Worm (Caenorhabditis elegans) whole organism, mixed stage, embryonic: ENCODE data around the gene alh-3.

Experiments used
- M03D4.4 ChIP-seq: sonication (generic microtip); optimal IDR thresholded peaks from 2 replicates; lab custom pipeline; 2017; ENCODE audit warnings: mild to moderate bottlenecking, missing genetic modification characterization, missing compliant biosample characterization
- bed-3 ChIP-seq: fragments of 200-800 bp; sonication (Bioruptor generic); optimal IDR thresholded peaks from 3 replicates; lab custom pipeline; 2018; ENCODE audit warnings: mild to moderate bottlenecking, missing genetic modification characterization, moderate library complexity, missing compliant biosample characterization
- ceh-39 ChIP-seq: fragments of 150-350 bp; optimal IDR thresholded peaks from 2 replicates; lab custom pipeline; 2014; ENCODE audit warnings: missing biosample characterization, missing genetic modification characterization
- ceh-43 ChIP-seq: fragments of 200-800 bp; sonication (Bioruptor generic); optimal IDR thresholded peaks from 2 replicates; lab custom pipeline; 2018; ENCODE audit warnings: mild to moderate bottlenecking, missing genetic modification characterization, moderate library complexity, missing compliant biosample characterization
- ceh-83 ChIP-seq: fragments of 200-800 bp; sonication (Bioruptor generic); optimal IDR thresholded peaks from 2 replicates; lab custom pipeline; 2018; ENCODE audit warnings: mild to moderate bottlenecking, missing genetic modification characterization, missing compliant biosample characterization
- ces-1 ChIP-seq: fragments of 150-350 bp; optimal IDR thresholded peaks from 2 replicates; lab custom pipeline; 2014; ENCODE audit warnings: missing biosample characterization, missing genetic modification reagents, missing genetic modification characterization
- elt-1 ChIP-seq: sonication (generic microtip); optimal IDR thresholded peaks from 2 replicates; lab custom pipeline; 2017; ENCODE audit warnings: missing genetic modification characterization, mild to moderate bottlenecking, missing compliant biosample characterization, antibody characterized with exemption, moderate library complexity, borderline replicate concordance; ENCODE audit not compliant: insufficient read depth
- elt-3 ChIP-seq: fragments of 150-350 bp; optimal IDR thresholded peaks from 2 replicates; lab custom pipeline; 2014; ENCODE audit warnings: missing biosample characterization, missing genetic modification characterization
- flh-1 ChIP-seq: fragments of 200-800 bp; sonication (Bioruptor generic); optimal IDR thresholded peaks from 2 replicates; lab custom pipeline; 2018; ENCODE audit warnings: mild to moderate bottlenecking, missing genetic modification characterization, moderate library complexity, missing compliant biosample characterization
- ham-2 ChIP-seq: fragments of 200-800 bp; sonication (Bioruptor generic); optimal IDR thresholded peaks from 2 replicates; lab custom pipeline; 2018; ENCODE audit warnings: mild to moderate bottlenecking, missing genetic modification characterization, missing compliant biosample characterization
- lin-32 ChIP-seq: fragments of 200-800 bp; sonication (Bioruptor generic); optimal IDR thresholded peaks from 2 replicates; lab custom pipeline; 2018; ENCODE audit warnings: mild to moderate bottlenecking, missing genetic modification characterization, missing compliant biosample characterization
- lsy-2 ChIP-seq: fragments of 150-350 bp; optimal IDR thresholded peaks from 2 replicates; lab custom pipeline; 2014; ENCODE audit warnings: missing biosample characterization, missing genetic modification characterization
- mab-5 ChIP-seq: fragments of 150-350 bp; optimal IDR thresholded peaks from 2 replicates; lab custom pipeline; 2014; ENCODE audit warnings: missing biosample characterization, missing genetic modification characterization
- mep-1 ChIP-seq: fragments of 150-350 bp; optimal IDR thresholded peaks from 2 replicates; lab custom pipeline; 2017; ENCODE audit warnings: missing biosample characterization, missing genetic modification reagents, missing genetic modification characterization, inconsistent platforms
- mls-2 ChIP-seq: sonication (generic microtip); optimal IDR thresholded peaks from 2 replicates; lab custom pipeline; 2016; ENCODE audit warnings: mild to moderate bottlenecking, missing genetic modification characterization, moderate library complexity, missing compliant biosample characterization
- nhr-2 ChIP-seq: fragments of 150-350 bp; optimal IDR thresholded peaks from 2 replicates; lab custom pipeline; 2014; ENCODE audit warnings: missing biosample characterization, missing genetic modification characterization
- nhr-237 ChIP-seq: fragments of 150-350 bp; optimal IDR thresholded peaks from 2 replicates; lab custom pipeline; 2014; ENCODE audit warnings: missing biosample characterization, missing genetic modification characterization
- nhr-28 ChIP-seq: fragments of 150-350 bp; optimal IDR thresholded peaks from 2 replicates; lab custom pipeline; 2014; ENCODE audit warnings: missing biosample characterization, missing genetic modification characterization
- pha-4 ChIP-seq: fragments of 150-350 bp; optimal IDR thresholded peaks from 2 replicates; lab custom pipeline; 2018; ENCODE audit warnings: missing biosample characterization, missing genetic modification reagents, missing genetic modification characterization
- sem-2 ChIP-seq: fragments of 200-800 bp; sonication (Bioruptor generic); optimal IDR thresholded peaks from 2 replicates; lab custom pipeline; 2018; ENCODE audit warnings: mild to moderate bottlenecking, missing genetic modification characterization, missing compliant biosample characterization
- snpc-4 ChIP-seq: fragments of 150-350 bp; optimal IDR thresholded peaks from 2 replicates; lab custom pipeline; 2014; ENCODE audit warnings: missing biosample characterization, missing genetic modification characterization
- sptf-1 ChIP-seq: sonication (generic microtip); optimal IDR thresholded peaks from 2 replicates; lab custom pipeline; 2017; ENCODE audit warnings: mild to moderate bottlenecking, missing genetic modification characterization, moderate library complexity, missing compliant biosample characterization
- tbx-8 ChIP-seq: fragments of 200-800 bp; sonication (Bioruptor generic); optimal IDR thresholded peaks from 2 replicates; lab custom pipeline; 2018; ENCODE audit warnings: mild to moderate bottlenecking, missing genetic modification characterization, moderate library complexity, missing compliant biosample characterization
- unc-120 ChIP-seq: sonication (generic microtip); optimal IDR thresholded peaks from 2 replicates; lab custom pipeline; 2017; ENCODE audit warnings: missing genetic modification characterization, missing compliant biosample characterization; ENCODE audit not compliant: poor library complexity, severe bottlenecking
- unc-39 ChIP-seq: fragments of 150-350 bp; optimal IDR thresholded peaks from 2 replicates; lab custom pipeline; 2014; ENCODE audit warnings: missing biosample characterization, missing genetic modification characterization
- zip-8 ChIP-seq: fragments of 150-350 bp; optimal IDR thresholded peaks from 2 replicates; lab custom pipeline; 2014; ENCODE audit warnings: missing biosample characterization, missing genetic modification characterization
- ztf-11 ChIP-seq: fragments of 150-350 bp; optimal IDR thresholded peaks from 2 replicates; lab custom pipeline; 2014; ENCODE audit warnings: missing biosample characterization, missing genetic modification characterization

The alh-3 gene

ce11 chrIV:11022303-11022702, at the start of gene alh-3:
TSS of gene alh-3 (plus strand) at chrIV:11022603.
- TF ChIP-seq flh-1 (GFP tag; lab: Kevin White, UChicago) (no peak), ceh-39 (tag; lab: Kevin White, UChicago) (no peak)

DNA sequence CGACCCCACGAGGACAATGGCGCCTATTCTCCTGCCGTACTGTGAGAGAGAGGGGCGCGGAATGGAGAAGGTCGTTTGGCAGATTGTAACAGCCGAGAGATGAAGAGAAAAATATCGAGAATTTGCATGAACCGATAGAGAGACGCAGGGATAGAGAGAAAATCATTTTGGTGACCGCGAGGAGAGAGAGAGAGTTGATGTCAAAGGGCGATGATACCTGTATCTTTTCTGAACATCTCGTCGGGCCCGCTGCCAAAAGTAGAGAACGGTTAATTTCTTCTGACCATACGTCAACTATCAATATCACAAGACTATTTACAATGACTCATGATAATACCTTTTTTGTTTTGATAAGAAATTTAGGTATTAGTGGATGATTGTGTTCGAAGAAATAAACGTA, 46.4 kb upstream of the alh-3 start:
- TF ChIP-seq nhr-237 (tag; lab: Kevin White, UChicago) (no peak), elt-1 (tag; lab: Kevin White, UChicago) (peak; percentile 21)

DNA sequence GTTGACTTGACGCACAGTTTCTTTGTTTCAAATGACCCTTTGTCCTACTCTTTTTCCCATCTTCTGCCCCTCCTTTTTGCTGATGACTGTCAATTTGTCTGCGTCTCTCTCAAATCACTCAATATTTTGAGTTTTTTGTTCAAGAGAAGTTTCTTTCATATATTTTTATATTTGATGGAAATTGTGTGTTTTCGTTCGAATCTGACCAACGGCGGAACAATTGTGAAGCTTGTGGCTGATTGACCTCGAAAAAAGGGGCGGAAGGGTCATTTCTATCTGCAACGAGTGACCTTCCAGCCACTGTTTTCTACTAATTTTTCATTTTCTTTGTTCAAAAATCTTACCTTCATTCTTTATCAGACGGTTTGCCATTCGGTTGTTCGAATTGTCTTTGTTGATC, 43.8 kb upstream of the alh-3 start:
- TF ChIP-seq sem-2 (GFP tag; lab: Kevin White, UChicago) (no peak), nhr-237 (tag; lab: Kevin White, UChicago) (no peak), lsy-2 (no peak), zip-8 (tag; lab: Kevin White, UChicago) (no peak), nhr-2 (no peak), sptf-1 (tag; lab: Kevin White, UChicago) (no peak)

ce11 chrIV:10979689-10980088, 42.7 kb upstream of the alh-3 start:
- TF ChIP-seq nhr-2 (no peak), unc-120 (tag; lab: Kevin White, UChicago) (peak; percentile 19)

- TF ChIP-seq mab-5 (tag; lab: Kevin White, UChicago), result no peak
Measured at ce11 chrIV:10980628-10981027, 41.8 kb upstream of the alh-3 start.

DNA sequence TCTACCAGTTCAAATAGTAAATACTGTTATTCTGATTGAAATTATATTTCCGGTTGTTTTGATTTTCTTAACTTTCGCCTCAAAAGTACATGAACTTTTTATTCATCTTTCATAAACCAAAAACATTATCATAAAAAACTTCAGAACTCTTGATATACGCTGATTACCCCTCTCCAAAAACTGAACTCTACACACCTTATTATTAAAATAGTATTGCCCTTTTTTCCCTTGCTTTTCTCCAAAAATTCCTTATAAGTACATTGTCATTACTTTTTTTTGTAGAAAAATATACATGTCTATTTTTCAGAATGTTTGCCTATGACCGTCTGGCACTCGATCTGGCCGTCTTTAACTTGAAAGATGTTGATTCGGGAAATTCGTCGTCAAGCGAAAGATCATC, 40.6 kb upstream of the alh-3 start, which contains the start of gene Y43E12A.2:
Gene Y43E12A.2 (plus strand): TSS at position 301 of the 400 bp plus-strand sequence.
- TF ChIP-seq ces-1 (GFP tag; lab: Kevin White, UChicago) (no peak), ceh-43 (GFP tag; lab: Kevin White, UChicago) (no peak), M03D4.4 (tag; lab: Kevin White, UChicago) (no peak), ztf-11 (tag; lab: Kevin White, UChicago) (no peak), zip-8 (tag; lab: Kevin White, UChicago) (no peak), tbx-8 (GFP tag; lab: Kevin White, UChicago) (no peak), mab-5 (tag; lab: Kevin White, UChicago) (no peak), mls-2 (tag; lab: Kevin White, UChicago) (no peak), pha-4 (no peak), mep-1 (tag; lab: Kevin White, UChicago) (no peak), nhr-28 (no peak), bed-3 (GFP tag; lab: Kevin White, UChicago) (no peak), lin-32 (GFP tag; lab: Kevin White, UChicago) (no peak), nhr-2 (no peak), ham-2 (GFP tag; lab: Kevin White, UChicago) (no peak), elt-1 (tag; lab: Kevin White, UChicago) (no peak), elt-3 (tag; lab: Kevin White, UChicago) (no peak)

- no peak for TF ChIP-seq snpc-4 (tag; lab: Kevin White, UChicago)
- no peak for TF ChIP-seq flh-1 (GFP tag; lab: Kevin White, UChicago)
- no peak for TF ChIP-seq sptf-1 (tag; lab: Kevin White, UChicago)
- TF ChIP-seq mep-1 (tag; lab: Kevin White, UChicago), result no peak
- TF ChIP-seq bed-3 (GFP tag; lab: Kevin White, UChicago), result no peak
- TF ChIP-seq nhr-28, result no peak
- no peak for TF ChIP-seq mab-5 (tag; lab: Kevin White, UChicago)
- no peak for TF ChIP-seq ceh-83 (GFP tag; lab: Kevin White, UChicago)
- TF ChIP-seq unc-120 (tag; lab: Kevin White, UChicago), result no peak
- no peak for TF ChIP-seq M03D4.4 (tag; lab: Kevin White, UChicago)
- no peak for TF ChIP-seq unc-39 (tag; lab: Kevin White, UChicago)
- no peak for TF ChIP-seq ztf-11 (tag; lab: Kevin White, UChicago)
- TF ChIP-seq lsy-2, result no peak
Measured at ce11 chrIV:10985568-10986035, 36.8 kb upstream of the alh-3 start, which contains the start of gene cyb-2.1. TSS of gene cyb-2.1 (plus strand) at chrIV:10985985.
